Worm (Caenorhabditis elegans): Measurements from ENCODE around the gene B0218.5.

- TF ChIP-seq ref-1 (GFP tag; conservative IDR thresholded peaks at IDR 0.05) (no peak), klf-2 (GFP tag; conservative IDR thresholded peaks at IDR 0.05) (no peak), med-1 (GFP tag; optimal IDR thresholded peaks at IDR 0.05; ENCODE audit: insufficient read depth) (no peak), ztf-29 (GFP tag; IDR thresholded peaks at IDR 0.05) (no peak), T22C8.4 (GFP tag; IDR thresholded peaks at IDR 0.05) (no peak), flt-1 (GFP tag; IDR thresholded peaks at IDR 0.05) (no peak), cog-1 (tag; optimal IDR thresholded peaks at IDR 0.05) (no peak), tab-1 (GFP tag; IDR thresholded peaks at IDR 0.05) (no peak), ztf-23 (GFP tag; IDR thresholded peaks at IDR 0.05) (no peak)
Measured at ce11 chrIV:8198851-8199250, 41.8 kb upstream of the B0218.5 start, which contains the start of gene wsp-1.
